Fruit fly (Drosophila melanogaster): Measurements from ENCODE around the gene CG31267.

Gene CG31267

DNA sequence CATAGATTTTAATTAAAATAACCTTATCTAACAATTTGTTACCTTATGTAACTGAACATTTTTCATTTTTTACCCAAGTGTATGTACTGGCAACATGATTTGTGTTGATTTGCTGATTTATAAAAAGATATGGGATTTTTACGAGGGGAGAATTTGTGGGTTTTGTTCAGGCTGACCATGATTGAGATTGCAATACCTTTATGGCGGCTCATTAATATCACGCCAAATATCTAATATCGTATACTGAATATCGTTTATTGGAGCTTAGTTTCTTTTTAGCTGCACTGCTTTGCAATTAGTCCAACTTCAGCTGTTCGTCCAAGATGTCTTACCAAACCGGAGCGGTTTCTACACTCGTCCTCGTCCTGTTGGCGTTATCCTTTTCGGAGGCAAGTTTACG lies at the start of gene CG31267:
CG31267 (plus strand) TSS at position 301 of the 400 bp plus-strand sequence.
- no peak for TF ChIP-seq fd96Ca (GFP tag; IDR thresholded peaks at IDR 0.05)

DNA sequence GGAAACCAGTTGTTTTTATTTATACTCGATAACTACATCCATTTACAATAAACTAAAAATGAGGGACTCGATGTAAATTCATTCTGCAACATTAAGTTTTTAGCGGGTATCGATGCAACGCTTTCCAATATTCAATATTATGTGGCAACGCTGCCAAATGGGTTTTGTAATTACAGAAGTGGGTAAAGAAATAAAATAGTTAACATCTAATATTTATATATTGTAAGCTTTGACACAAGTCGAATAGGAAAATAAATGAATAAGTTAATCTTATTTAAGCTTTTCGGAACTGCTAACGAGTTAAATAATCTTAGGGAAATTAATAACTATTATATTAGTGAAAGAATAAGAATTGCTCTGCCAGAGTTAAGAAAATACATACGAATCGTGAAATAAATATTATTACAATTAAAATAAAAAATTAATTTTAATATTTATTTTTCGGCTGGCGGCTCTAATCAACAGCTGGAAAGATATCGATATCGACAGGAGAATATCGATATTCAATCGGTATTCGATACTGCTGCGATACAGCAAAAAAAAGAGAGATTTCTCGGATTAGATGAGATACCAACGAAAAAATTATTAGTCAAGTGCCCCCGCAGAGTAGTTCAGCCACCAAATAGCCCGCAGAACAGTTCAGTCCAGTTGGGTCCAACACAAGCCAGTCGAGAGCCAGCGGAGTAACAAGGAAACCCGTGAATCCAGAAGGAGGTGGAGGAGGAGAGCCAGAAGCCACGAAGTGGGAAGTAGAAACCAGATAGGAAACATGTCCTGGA lies 48.8 kb upstream of the CG31267 start, which contains the start of gene GckIII:
GckIII (plus strand) TSS at position 485 of the 779 bp plus-strand sequence.
- TF ChIP-seq fd96Ca (GFP tag; IDR thresholded peaks at IDR 0.05) = no peak
- no peak for TF ChIP-seq Ets98B (GFP tag; IDR thresholded peaks at IDR 0.05)
- TF ChIP-seq CG32121 (GFP tag; IDR thresholded peaks at IDR 0.05) = no peak
- TF ChIP-seq EcR (GFP tag; optimal IDR thresholded peaks at IDR 0.05) = no peak
- TF ChIP-seq Pif1B (GFP tag; optimal IDR thresholded peaks at IDR 0.05) = no peak
- TF ChIP-seq D1 (tag; optimal IDR thresholded peaks at IDR 0.05) = no peak
- no peak for TF ChIP-seq CG17806 (tag; optimal IDR thresholded peaks at IDR 0.05)
- no peak for TF ChIP-seq CG15710 (tag; optimal IDR thresholded peaks at IDR 0.05)
- no peak for TF ChIP-seq CG8301 (tag; optimal IDR thresholded peaks at IDR 0.05)
- TF ChIP-seq rn (GFP tag; IDR thresholded peaks at IDR 0.05) = no peak
- TF ChIP-seq CG34367 (tag; optimal IDR thresholded peaks at IDR 0.05) = no peak
- TF ChIP-seq CG4496 (GFP tag; IDR thresholded peaks at IDR 0.05) = no peak
- no peak for TF ChIP-seq CG13204 (GFP tag; optimal IDR thresholded peaks at IDR 0.05)
- no peak for TF ChIP-seq CG10348 (GFP tag; IDR thresholded peaks at IDR 0.05)
- TF ChIP-seq Snoo (tag; optimal IDR thresholded peaks at IDR 0.05) = no peak

DNA sequence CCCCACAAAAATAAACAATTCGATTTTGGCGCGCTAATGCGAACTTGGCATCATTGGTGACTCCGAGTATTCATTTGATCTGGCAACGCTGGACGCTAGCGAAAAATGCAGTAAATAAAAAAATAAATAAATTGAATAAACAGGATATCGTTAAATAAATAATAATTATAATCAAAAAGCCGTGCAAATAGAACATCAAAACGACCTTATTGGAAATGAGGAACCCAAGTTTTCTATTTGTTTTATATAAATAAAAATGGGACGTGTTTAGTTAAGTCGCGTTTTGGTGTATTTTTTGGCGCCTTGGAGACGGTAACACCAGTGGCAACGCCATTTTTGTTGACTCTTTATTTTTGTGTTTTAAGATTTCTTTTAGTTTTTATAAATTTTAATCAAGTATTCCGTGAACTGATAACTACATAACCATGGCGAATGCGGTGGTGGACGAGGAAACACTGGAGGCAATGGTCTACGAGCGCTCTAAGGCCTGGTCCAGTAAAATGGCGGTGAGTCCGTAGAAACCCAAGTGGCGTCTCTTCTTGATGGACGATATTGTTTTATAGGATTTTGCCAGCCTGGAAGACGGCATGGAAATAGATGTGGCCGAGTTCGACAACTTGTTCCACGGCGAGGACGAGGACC lies 45.9 kb upstream of the CG31267 start, which contains the start of gene cal1:
cal1 (plus strand) TSS at position 304 of the 642 bp plus-strand sequence.
- TF ChIP-seq CG14655 (GFP tag; optimal IDR thresholded peaks at IDR 0.05) (no peak), Snoo (tag; optimal IDR thresholded peaks at IDR 0.05) (no peak), fd96Ca (GFP tag; IDR thresholded peaks at IDR 0.05) (no peak), CG4496 (GFP tag; IDR thresholded peaks at IDR 0.05) (no peak), CG17806 (tag; optimal IDR thresholded peaks at IDR 0.05) (no peak)

DNA sequence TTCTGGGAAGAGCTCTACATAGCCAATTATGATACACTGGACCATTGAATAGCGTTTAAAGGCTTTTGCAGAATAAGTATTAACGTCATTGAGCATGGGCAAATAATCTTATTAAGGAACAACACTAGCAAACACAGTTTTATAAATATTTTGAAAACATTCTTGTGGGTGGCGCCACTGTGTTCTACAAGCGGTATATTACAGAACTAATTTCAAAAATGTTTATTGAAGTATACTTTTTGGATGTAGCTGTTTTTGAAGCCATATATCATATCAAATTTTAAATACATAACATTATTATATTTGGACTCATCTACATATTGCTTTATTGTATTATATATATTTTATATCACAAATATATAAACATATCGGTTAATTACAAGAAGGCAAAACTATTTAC lies 25.1 kb upstream of the CG31267 start:
- TF ChIP-seq CG4496 (GFP tag; IDR thresholded peaks at IDR 0.05) (no peak), fd96Ca (GFP tag; IDR thresholded peaks at IDR 0.05) (no peak)

DNA sequence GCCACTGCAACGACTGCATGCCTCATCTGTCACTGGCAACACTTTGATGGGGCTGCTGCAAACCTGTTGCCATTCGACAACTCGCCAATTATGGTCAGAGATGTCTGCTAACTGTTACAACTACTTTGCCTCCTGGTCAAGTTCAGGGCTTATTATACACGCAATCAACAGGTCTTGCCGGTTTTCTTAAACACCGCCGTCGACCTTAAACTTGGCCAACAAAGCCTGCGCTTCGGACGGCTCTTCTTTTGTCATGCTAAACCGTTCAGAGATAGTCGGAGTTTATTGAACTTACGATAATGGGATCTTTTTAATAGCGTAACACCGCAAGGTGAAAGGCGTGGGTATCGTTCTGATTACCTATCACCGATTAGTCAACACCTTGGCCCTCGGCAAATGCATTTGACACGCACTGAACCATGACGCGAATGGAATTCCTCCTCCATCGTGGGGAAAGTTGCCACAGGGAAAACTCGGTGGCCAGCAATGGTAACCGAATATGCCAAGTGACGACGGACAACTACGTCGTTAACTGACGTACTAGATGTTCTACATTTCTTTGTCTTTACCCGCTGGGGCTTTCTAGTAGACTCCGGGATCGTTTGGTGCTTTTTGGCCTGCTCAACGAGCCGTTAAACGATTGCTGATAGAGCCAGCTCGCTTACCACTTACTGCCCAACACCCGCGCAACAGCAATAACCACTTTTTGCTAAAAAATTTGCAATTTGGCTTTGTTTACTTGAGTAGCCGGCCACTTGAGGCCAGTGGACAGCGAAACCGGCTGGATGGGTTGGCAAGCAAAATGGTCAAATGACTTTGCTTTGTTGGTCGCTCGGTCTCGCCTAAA lies 22.9 kb upstream of the CG31267 start:
- TF ChIP-seq CG12605 (GFP tag; IDR thresholded peaks at IDR 0.05) (no peak), EcR (GFP tag; optimal IDR thresholded peaks at IDR 0.05) (peak; percentile 96)

DNA sequence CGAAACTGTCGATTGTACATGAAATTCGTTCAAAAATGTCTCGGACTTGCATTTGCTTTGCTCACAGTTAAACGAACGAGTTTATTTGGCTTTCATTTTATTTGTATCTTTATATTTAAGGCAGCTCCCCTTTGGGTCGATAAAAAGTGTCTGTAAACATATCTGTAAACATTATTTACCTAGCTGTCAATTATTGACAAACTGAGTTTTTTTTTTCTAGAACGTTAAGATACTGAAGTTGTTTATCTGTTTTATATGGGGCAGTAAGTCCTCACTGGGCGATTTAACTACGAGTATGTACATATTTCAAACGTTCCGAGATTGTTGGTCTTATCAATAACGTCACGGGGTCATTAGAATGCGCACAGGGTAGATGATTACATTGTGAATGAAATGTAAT lies 18.3 kb upstream of the CG31267 start:
- TF ChIP-seq CG15710 (tag; optimal IDR thresholded peaks at IDR 0.05) = no peak
- no peak for TF ChIP-seq gl (tag; optimal IDR thresholded peaks at IDR 0.05)
- TF ChIP-seq Snoo (tag; optimal IDR thresholded peaks at IDR 0.05) = no peak
- no peak for TF ChIP-seq CG8301 (tag; optimal IDR thresholded peaks at IDR 0.05)
- TF ChIP-seq Ets98B (GFP tag; IDR thresholded peaks at IDR 0.05) = no peak
- TF ChIP-seq CG10348 (GFP tag; IDR thresholded peaks at IDR 0.05) = no peak
- TF ChIP-seq CG4496 (GFP tag; IDR thresholded peaks at IDR 0.05) = no peak
- no peak for TF ChIP-seq rn (GFP tag; IDR thresholded peaks at IDR 0.05)
- no peak for TF ChIP-seq fd96Ca (GFP tag; IDR thresholded peaks at IDR 0.05)
- no peak for TF ChIP-seq Pif1B (GFP tag; optimal IDR thresholded peaks at IDR 0.05)
- no peak for TF ChIP-seq CG8159 (tag; optimal IDR thresholded peaks at IDR 0.05)
- TF ChIP-seq CG14655 (GFP tag; optimal IDR thresholded peaks at IDR 0.05) = no peak
- no peak for TF ChIP-seq CG32121 (GFP tag; IDR thresholded peaks at IDR 0.05)
- no peak for TF ChIP-seq CG17806 (tag; optimal IDR thresholded peaks at IDR 0.05)
- no peak for TF ChIP-seq D1 (tag; optimal IDR thresholded peaks at IDR 0.05)

DNA sequence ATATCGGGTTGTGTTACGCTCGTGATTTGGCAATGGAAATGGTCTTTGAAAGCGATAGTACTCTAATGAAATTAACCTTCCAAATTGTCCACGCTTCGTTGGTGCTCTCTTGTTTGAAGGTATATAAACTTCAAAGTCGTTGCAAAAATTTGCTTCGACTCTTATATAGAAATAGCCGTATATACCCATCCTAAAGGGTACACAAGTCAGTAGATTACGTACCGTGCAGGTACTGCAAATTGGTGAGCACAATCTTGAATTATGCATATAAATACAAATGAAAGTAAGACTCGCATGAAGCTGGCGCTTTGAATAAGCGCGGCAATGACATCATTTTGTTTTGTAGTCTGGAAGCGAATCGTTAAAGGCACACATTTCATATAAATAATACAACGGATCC lies 17.8 kb upstream of the CG31267 start:
- TF ChIP-seq EcR (GFP tag; optimal IDR thresholded peaks at IDR 0.05) (no peak), CG4496 (GFP tag; IDR thresholded peaks at IDR 0.05) (peak; percentile 46; the same call in 2 of the 3 replicates), Pif1A (GFP tag; optimal IDR thresholded peaks at IDR 0.05) (no peak), CG12605 (GFP tag; IDR thresholded peaks at IDR 0.05) (no peak), CG9948 (tag; optimal IDR thresholded peaks at IDR 0.05) (no peak), gl (tag; optimal IDR thresholded peaks at IDR 0.05) (no peak), CG8301 (tag; optimal IDR thresholded peaks at IDR 0.05) (no peak), CG15710 (tag; optimal IDR thresholded peaks at IDR 0.05) (no peak), CG14655 (GFP tag; optimal IDR thresholded peaks at IDR 0.05) (no peak), fd96Ca (GFP tag; IDR thresholded peaks at IDR 0.05) (no peak), Pif1B (GFP tag; optimal IDR thresholded peaks at IDR 0.05) (no peak), CG10348 (GFP tag; IDR thresholded peaks at IDR 0.05) (no peak), CG13204 (GFP tag; optimal IDR thresholded peaks at IDR 0.05) (no peak), CG34367 (tag; optimal IDR thresholded peaks at IDR 0.05) (no peak), CG17806 (tag; optimal IDR thresholded peaks at IDR 0.05) (peak; percentile 14), CG8159 (tag; optimal IDR thresholded peaks at IDR 0.05) (peak; percentile 43)
